Worm (Caenorhabditis elegans) whole organism, dauer: Measurements from ENCODE around the gene abu-12.

ENCODE experiments used
- unc-62 ChIP-seq: sonication (generic microtip); optimal IDR thresholded peaks from 2 replicates; lab custom pipeline; 2017; ENCODE audit warnings: missing biosample characterization, missing genetic modification reagents, missing genetic modification characterization

Gene abu-12

ce11 chrX:440420-440819, 17.0 kb downstream of the abu-12 start:
- TF ChIP-seq unc-62 (GFP tag; lab: Kevin White, UChicago) = no peak

- no peak for TF ChIP-seq unc-62 (GFP tag; lab: Kevin White, UChicago)
These were observed 18.4 kb downstream of the abu-12 start for ce11 chrX:439031-439430.

- TF ChIP-seq unc-62 (GFP tag; lab: Kevin White, UChicago) = no peak
These were observed 19.0 kb downstream of the abu-12 start for ce11 chrX:438396-438795.

- no peak for TF ChIP-seq unc-62 (GFP tag; lab: Kevin White, UChicago)
These were observed 23.7 kb downstream of the abu-12 start, which contains the start of gene dve-1 for ce11 chrX:433747-434146. Gene dve-1 (minus strand): TSS chrX:433812.

- no peak for TF ChIP-seq unc-62 (GFP tag; lab: Kevin White, UChicago)
These were observed 24.2 kb downstream of the abu-12 start for ce11 chrX:433029-433693.

ce11 chrX:431596-431995, 25.8 kb downstream of the abu-12 start:
- no peak for TF ChIP-seq unc-62 (GFP tag; lab: Kevin White, UChicago)

- no peak for TF ChIP-seq unc-62 (GFP tag; lab: Kevin White, UChicago)
These were observed 31.9 kb downstream of the abu-12 start, which contains the start of gene ZK1193.2 for ce11 chrX:425535-425934. Gene ZK1193.2 (minus strand): TSS chrX:425635.

ce11 chrX:423757-424156, 33.7 kb downstream of the abu-12 start:
- no peak for TF ChIP-seq unc-62 (GFP tag; lab: Kevin White, UChicago)

- no peak for TF ChIP-seq unc-62 (GFP tag; lab: Kevin White, UChicago)
These were observed 35.4 kb downstream of the abu-12 start for ce11 chrX:421785-422657.

- no peak for TF ChIP-seq unc-62 (GFP tag; lab: Kevin White, UChicago)
These were observed 36.0 kb downstream of the abu-12 start, which contains the start of gene col-19 for ce11 chrX:421407-421784. Gene col-19 (plus strand): TSS chrX:421707.

ce11 chrX:410073-410572, 47.3 kb downstream of the abu-12 start:
- no peak for TF ChIP-seq unc-62 (GFP tag; lab: Kevin White, UChicago)

ce11 chrX:404597-404996, 52.8 kb downstream of the abu-12 start, which contains the start of gene R04A9.1:
Gene R04A9.1 (plus strand): TSS chrX:404897.
- TF ChIP-seq unc-62 (GFP tag; lab: Kevin White, UChicago) = no peak

ce11 chrX:402951-403350, 54.5 kb downstream of the abu-12 start:
- TF ChIP-seq unc-62 (GFP tag; lab: Kevin White, UChicago) = no peak
